Worm (Caenorhabditis elegans): ENCODE results near the gene irld-9.

The irld-9 gene

DNA sequence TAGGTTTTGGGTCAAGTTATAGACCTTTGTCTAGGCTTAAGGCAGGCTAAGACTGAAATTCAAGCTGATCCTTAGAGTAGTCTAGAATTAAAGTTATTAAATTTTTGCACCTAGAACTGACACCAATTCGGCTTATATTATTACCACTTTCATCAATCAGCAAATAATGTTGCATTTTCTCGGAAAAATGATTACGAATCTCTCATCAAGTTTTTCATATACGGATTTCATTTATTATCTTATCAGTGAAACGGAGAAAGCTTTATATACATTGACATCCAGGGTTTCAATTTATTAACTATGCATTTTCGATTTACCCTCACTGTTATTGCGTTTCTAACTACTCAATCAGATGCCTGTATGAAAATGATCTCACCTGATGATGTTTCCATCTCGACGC, 2.5 kb upstream of the irld-9 start, which contains the start of gene K07G6.1:
Gene K07G6.1, plus strand, starts transcription at position 301 of the 400 bp plus-strand sequence.
- TF ChIP-seq sptf-2 (GFP tag; optimal IDR thresholded peaks at IDR 0.05) (no peak), egl-44 (GFP tag; IDR thresholded peaks at IDR 0.05) (no peak), ztf-6 (GFP tag; IDR thresholded peaks at IDR 0.05) (no peak), F10E7.11 (tag; optimal IDR thresholded peaks at IDR 0.05) (no peak), lsl-1 (GFP tag; optimal IDR thresholded peaks at IDR 0.05) (no peak), unc-130 (GFP tag; optimal IDR thresholded peaks at IDR 0.05) (no peak), madf-3 (GFP tag; IDR thresholded peaks at IDR 0.05) (no peak), ceh-100 (GFP tag; IDR thresholded peaks at IDR 0.05) (no peak), fkh-3 (tag; optimal IDR thresholded peaks at IDR 0.05) (no peak)

DNA sequence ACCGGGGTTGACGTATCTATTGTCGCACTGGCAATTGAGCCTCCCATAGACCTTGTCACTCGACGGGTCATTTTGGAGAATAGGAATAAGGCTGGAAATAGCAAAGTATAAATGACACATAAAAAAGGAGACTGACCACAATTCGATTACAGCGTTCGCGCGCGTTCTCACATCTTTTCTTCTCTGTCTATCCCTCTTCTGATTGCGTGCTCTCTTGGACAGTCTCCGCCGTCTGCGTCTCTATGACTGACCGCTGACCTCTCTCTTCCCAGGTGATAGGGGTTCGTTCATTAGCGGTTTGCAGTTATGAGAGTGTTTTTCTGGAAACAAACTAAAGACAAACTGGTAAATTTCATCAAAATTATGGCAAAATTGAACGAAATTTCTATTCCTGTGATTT, 2.4 kb downstream of the irld-9 start, which contains the start of gene ceh-83:
Gene ceh-83, minus strand, starts transcription at position 181 of the 400 bp plus-strand sequence.
- TF ChIP-seq hmg-1.2 (GFP tag; IDR thresholded peaks at IDR 0.05), result peak; percentile 92
- TF ChIP-seq aptf-2 (GFP tag; conservative IDR thresholded peaks at IDR 0.05), result 0 out of 2 replicates have a peak, but pooled peaks have one; percentile 52
- no peak for TF ChIP-seq F52B5.7 (tag; optimal IDR thresholded peaks at IDR 0.05)
- TF ChIP-seq efl-1 (GFP tag; optimal IDR thresholded peaks at IDR 0.05), result no peak
- TF ChIP-seq pbrm-1 (GFP tag; IDR thresholded peaks at IDR 0.05), result 0 out of 2 replicates have a peak, but pooled peaks have one; percentile 25

DNA sequence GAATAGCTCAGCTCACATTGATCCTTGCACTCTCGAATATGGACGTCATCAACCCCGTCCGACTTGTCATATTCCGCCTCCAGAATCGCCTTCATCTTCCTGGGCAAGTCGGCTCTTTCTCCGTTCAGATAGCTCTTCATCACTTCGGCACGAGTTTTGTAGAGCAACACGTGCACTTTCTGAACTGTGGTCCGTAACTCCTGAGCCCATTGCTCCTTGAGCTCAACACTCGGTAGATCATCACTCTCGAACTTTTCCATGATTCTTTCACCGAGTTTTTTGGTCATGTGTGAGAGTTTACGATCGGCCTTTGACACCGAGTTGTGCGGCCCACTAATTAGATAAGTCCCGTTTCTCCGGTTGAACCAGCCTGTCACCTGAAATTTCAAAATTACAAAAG, 3.6 kb downstream of the irld-9 start:
- TF ChIP-seq nhr-120 (GFP tag; IDR thresholded peaks at IDR 0.05) (no peak), akir-1 (GFP tag; optimal IDR thresholded peaks at IDR 0.05) (no peak), ceh-79 (tag; optimal IDR thresholded peaks at IDR 0.05) (no peak), let-607 (tag; optimal IDR thresholded peaks at IDR 0.05) (no peak), repo-1 (tag; optimal IDR thresholded peaks at IDR 0.05) (no peak), mcd-1 (GFP tag; IDR thresholded peaks at IDR 0.05) (no peak), B0261.1 (tag; optimal IDR thresholded peaks at IDR 0.05) (no peak), K11D2.4 (GFP tag; IDR thresholded peaks at IDR 0.05) (no peak), ztf-3 (GFP tag; optimal IDR thresholded peaks at IDR 0.05) (no peak), nfya-2 (GFP tag; IDR thresholded peaks at IDR 0.05) (no peak), F39B2.1 (GFP tag; IDR thresholded peaks at IDR 0.05) (no peak), attf-6 (GFP tag; IDR thresholded peaks at IDR 0.05) (no peak), C06A6.2 (GFP tag; conservative IDR thresholded peaks at IDR 0.05) (no peak), mxl-1 (tag; optimal IDR thresholded peaks at IDR 0.05) (no peak), unc-62 (GFP tag; optimal IDR thresholded peaks at IDR 0.05) (no peak), F23B12.7 (tag; optimal IDR thresholded peaks at IDR 0.05; ENCODE audit: insufficient read depth) (no peak), rec-8 (tag; optimal IDR thresholded peaks at IDR 0.05) (no peak), nhr-90 (tag; optimal IDR thresholded peaks at IDR 0.05) (no peak)

DNA sequence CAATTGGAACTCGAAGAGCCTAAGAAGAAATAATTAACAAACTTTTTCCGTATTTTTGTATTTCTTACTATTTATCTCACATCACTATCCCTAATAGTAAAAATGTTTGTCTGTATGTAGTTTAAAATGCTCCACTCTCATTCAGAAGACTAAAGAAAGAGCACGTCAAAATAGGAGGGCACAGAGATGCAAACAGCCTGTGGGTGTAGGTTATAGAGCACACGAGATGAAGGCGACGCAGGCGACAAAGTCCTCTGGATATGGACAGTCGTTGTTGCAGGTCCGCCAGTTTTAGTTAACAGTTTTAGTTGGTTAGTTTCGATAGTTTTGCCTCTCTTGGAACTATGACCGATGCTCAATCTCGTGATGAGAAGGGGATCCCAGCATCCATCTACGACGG, 6.8 kb downstream of the irld-9 start, which contains the start of gene ceh-82:
Gene ceh-82, plus strand, starts transcription at position 301 of the 400 bp plus-strand sequence.
- TF ChIP-seq let-607 (tag; optimal IDR thresholded peaks at IDR 0.05) (no peak), ceh-79 (tag; optimal IDR thresholded peaks at IDR 0.05) (no peak), Y56A3A.18 (GFP tag; IDR thresholded peaks at IDR 0.05) (no peak), egl-18 (GFP tag; IDR thresholded peaks at IDR 0.05) (no peak), Y53G8AR.9 (GFP tag; conservative IDR thresholded peaks at IDR 0.05) (no peak), rec-8 (tag; optimal IDR thresholded peaks at IDR 0.05) (no peak), hrde-1 (tag; optimal IDR thresholded peaks at IDR 0.05; ENCODE audit: borderline replicate concordance) (no peak), attf-3 (GFP tag; conservative IDR thresholded peaks at IDR 0.05) (no peak)
